Fruit fly (Drosophila melanogaster) whole organism, embryonic: ENCODE measurements around the gene fry.

Experiments used
- ATbp ChIP-seq: fragments of 200-800 bp; sonication (Bioruptor generic); optimal IDR thresholded peaks from 2 replicates; lab custom pipeline; 2017; ENCODE audit warnings: missing biosample characterization, mild to moderate bottlenecking, missing genetic modification characterization, missing genetic modification reagents
- Awh ChIP-seq: fragments of 200-800 bp; sonication (Bioruptor generic); IDR thresholded peaks from 2 replicates; pipeline ENCODE4, ENCODE4 v1.3.6; 2022; ENCODE audit warnings: missing biosample characterization, missing genetic modification characterization
- BEAF-32 ChIP-seq: fragments of 200-800 bp; sonication (Bioruptor generic); optimal IDR thresholded peaks from 3 replicates; lab custom pipeline; 2017; ENCODE audit warnings: missing biosample characterization, missing genetic modification characterization, mild to moderate bottlenecking, moderate library complexity, missing genetic modification reagents
- Bteb2 ChIP-seq: fragments of 200-800 bp; sonication (Bioruptor generic); optimal IDR thresholded peaks from 2 replicates; lab custom pipeline; 2016; ENCODE audit warnings: missing biosample characterization, missing genetic modification characterization
- CG12769 ChIP-seq: fragments of 200-800 bp; sonication (Bioruptor generic); optimal IDR thresholded peaks from 2 replicates; lab custom pipeline; 2019; ENCODE audit warnings: missing biosample characterization, mild to moderate bottlenecking, missing genetic modification characterization, moderate library complexity
- CG14050 ChIP-seq: fragments of 200-800 bp; sonication (Bioruptor generic); IDR thresholded peaks from 3 replicates; pipeline ENCODE4 v1.3.6; 2022; ENCODE audit warnings: missing biosample characterization, missing genetic modification characterization
- CG14965 ChIP-seq: fragments of 200-800 bp; sonication (Bioruptor generic); optimal IDR thresholded peaks from 2 replicates; lab custom pipeline; 2016; ENCODE audit warnings: missing biosample characterization, missing genetic modification characterization, borderline replicate concordance
- CG15073 ChIP-seq: fragments of 200-800 bp; sonication (Bioruptor generic); optimal IDR thresholded peaks from 2 replicates; lab custom pipeline; 2016; ENCODE audit warnings: missing biosample characterization, missing genetic modification characterization
- CG17568 ChIP-seq: fragments of 200-800 bp; sonication (Bioruptor generic); optimal IDR thresholded peaks from 2 replicates; lab custom pipeline; 2018; ENCODE audit warnings: missing biosample characterization, mild to moderate bottlenecking, missing genetic modification characterization, moderate library complexity
- CG1792 ChIP-seq: fragments of 200-800 bp; sonication (Bioruptor generic); optimal IDR thresholded peaks from 2 replicates; lab custom pipeline; 2016; ENCODE audit warnings: missing biosample characterization, missing genetic modification characterization
- CG18599 ChIP-seq: fragments of 200-800 bp; sonication (Bioruptor generic); optimal IDR thresholded peaks from 3 replicates; lab custom pipeline; 2017; ENCODE audit warnings: missing biosample characterization, missing genetic modification characterization, mild to moderate bottlenecking, moderate library complexity, missing genetic modification reagents
- CG43689 ChIP-seq: fragments of 200-800 bp; sonication (Bioruptor generic); IDR thresholded peaks from 2 replicates; pipeline ENCODE4 v1.3.6; 2022; ENCODE audit warnings: missing biosample characterization, missing genetic modification characterization
- CG4404 ChIP-seq: fragments of 200-800 bp; sonication (Bioruptor generic); IDR thresholded peaks from 2 replicates; pipeline ENCODE4 v1.3.6; 2022; ENCODE audit warnings: missing biosample characterization, missing genetic modification characterization
- CG6254 ChIP-seq: fragments of 200-800 bp; sonication (Bioruptor generic); optimal IDR thresholded peaks from 3 replicates; lab custom pipeline; 2017; ENCODE audit warnings: mild to moderate bottlenecking, missing biosample characterization, missing genetic modification reagents, missing genetic modification characterization
- CG6765 ChIP-seq: fragments of 200-800 bp; sonication (Bioruptor generic); optimal IDR thresholded peaks from 3 replicates; lab custom pipeline; 2017; ENCODE audit warnings: missing biosample characterization, mild to moderate bottlenecking, missing genetic modification characterization
- CG7357 ChIP-seq: fragments of 200-800 bp; sonication (Bioruptor generic); IDR thresholded peaks from 3 replicates; pipeline ENCODE4 v1.3.6; 2022; ENCODE audit warnings: missing biosample characterization, missing genetic modification characterization
- CG8281 ChIP-seq: fragments of 200-800 bp; sonication (Bioruptor generic); optimal IDR thresholded peaks from 2 replicates; lab custom pipeline; 2018; ENCODE audit warnings: missing biosample characterization, mild to moderate bottlenecking, missing genetic modification characterization, moderate library complexity
- CG8290 ChIP-seq, 3 experiments: fragments of 200-800 bp; sonication (Bioruptor generic); optimal IDR thresholded peaks; 2 replicates each; lab custom pipeline; 2016 to 2019; ENCODE audit warnings: missing biosample characterization in 3 of 3, missing genetic modification characterization in 3 of 3, mild to moderate bottlenecking in 2 of 3, moderate library complexity in 1 of 3
- CG8478 ChIP-seq: fragments of >200 bp; optimal IDR thresholded peaks from 2 replicates; lab custom pipeline; 2018
- CG8765 ChIP-seq: fragments of 200-800 bp; sonication (Bioruptor generic); IDR thresholded peaks from 2 replicates; pipeline ENCODE4 v1.3.6; 2022; ENCODE audit warnings: missing biosample characterization, missing genetic modification characterization
- CHES-1-like ChIP-seq: fragments of 200-800 bp; sonication (Bioruptor generic); optimal IDR thresholded peaks from 2 replicates; lab custom pipeline; 2016; ENCODE audit warnings: missing biosample characterization, missing genetic modification characterization
- CrebB ChIP-seq: fragments of 200-800 bp; sonication (Bioruptor generic); optimal IDR thresholded peaks from 3 replicates; lab custom pipeline; 2018; ENCODE audit warnings: missing biosample characterization, mild to moderate bottlenecking, missing genetic modification characterization
- Dll ChIP-seq: fragments of 200-800 bp; sonication (Bioruptor generic); IDR thresholded peaks from 4 replicates; pipeline ENCODE4 v1.3.6; 2022; ENCODE audit warnings: missing biosample characterization, missing genetic modification characterization; ENCODE audit not compliant: partially characterized antibody
- E2f1 ChIP-seq: fragments of 200-800 bp; sonication (Bioruptor generic); IDR thresholded peaks from 2 replicates; pipeline ENCODE4 v1.3.6; 2022; ENCODE audit warnings: missing biosample characterization, missing genetic modification characterization
- Ets97D ChIP-seq: fragments of 200-800 bp; sonication (Bioruptor generic); optimal IDR thresholded peaks from 3 replicates; lab custom pipeline; 2016; ENCODE audit warnings: missing biosample characterization, missing genetic modification characterization
- H2.0 ChIP-seq: fragments of 200-800 bp; sonication (Bioruptor generic); IDR thresholded peaks from 2 replicates; pipeline ENCODE4 v1.3.6; 2022; ENCODE audit warnings: missing biosample characterization, missing genetic modification characterization
- Hr39 ChIP-seq: fragments of >200 bp; optimal IDR thresholded peaks from 2 replicates; lab custom pipeline; 2017
- Lpt ChIP-seq: fragments of >200 bp; optimal IDR thresholded peaks from 2 replicates; lab custom pipeline; 2018; ENCODE audit warnings: missing biosample characterization, missing genetic modification characterization
- Nf-YA ChIP-seq: fragments of 200-800 bp; sonication (Bioruptor generic); IDR thresholded peaks from 2 replicates; pipeline ENCODE4 v1.3.6; 2022; ENCODE audit warnings: missing biosample characterization, missing genetic modification characterization
- Oli ChIP-seq: fragments of 200-800 bp; sonication (Bioruptor generic); optimal IDR thresholded peaks from 2 replicates; lab custom pipeline; 2018; ENCODE audit warnings: missing biosample characterization, mild to moderate bottlenecking, missing genetic modification characterization, moderate library complexity
- Rfx ChIP-seq: fragments of 200-800 bp; sonication (Bioruptor generic); IDR thresholded peaks from 2 replicates; pipeline ENCODE4 v1.3.6; 2022; ENCODE audit warnings: missing biosample characterization, missing genetic modification characterization
- Ssrp ChIP-seq: fragments of 200-800 bp; sonication (Bioruptor generic); optimal IDR thresholded peaks from 2 replicates; lab custom pipeline; 2018; ENCODE audit warnings: missing biosample characterization, mild to moderate bottlenecking, missing genetic modification characterization, moderate library complexity
- ato ChIP-seq: fragments of 200-800 bp; sonication (Bioruptor generic); IDR thresholded peaks from 2 replicates; pipeline ENCODE4 v1.3.6; 2022; ENCODE audit warnings: missing biosample characterization, missing genetic modification characterization; ENCODE audit not compliant: partially characterized antibody
- br ChIP-seq: fragments of >200 bp; optimal IDR thresholded peaks from 2 replicates; lab custom pipeline; 2017
- bsh ChIP-seq, 2 experiments: fragments of 200-800 bp; sonication (Bioruptor generic); optimal IDR thresholded peaks; 2 replicates each; lab custom pipeline; 2017 to 2018; ENCODE audit warnings: mild to moderate bottlenecking in 2 of 2, missing biosample characterization in 2 of 2, missing genetic modification characterization in 2 of 2, moderate library complexity in 1 of 2
- caup ChIP-seq: fragments of 200-800 bp; sonication (Bioruptor generic); optimal IDR thresholded peaks from 3 replicates; lab custom pipeline; 2017; ENCODE audit warnings: missing biosample characterization, mild to moderate bottlenecking, missing genetic modification characterization, moderate library complexity; ENCODE audit not compliant: severe bottlenecking
- dimm ChIP-seq: fragments of 200-800 bp; sonication (Bioruptor generic); IDR thresholded peaks from 2 replicates; pipeline ENCODE4 v1.3.6; 2022; ENCODE audit warnings: missing biosample characterization, missing genetic modification characterization
- emc ChIP-seq: fragments of 200-800 bp; sonication (Bioruptor generic); optimal IDR thresholded peaks from 2 replicates; lab custom pipeline; 2016; ENCODE audit warnings: missing biosample characterization, missing genetic modification characterization
- en ChIP-seq: fragments of 200-800 bp; sonication (Bioruptor generic); optimal IDR thresholded peaks from 2 replicates; lab custom pipeline; 2016; ENCODE audit warnings: missing biosample characterization, missing genetic modification characterization
- fd64A ChIP-seq: fragments of 200-800 bp; sonication (Bioruptor generic); optimal IDR thresholded peaks from 3 replicates; lab custom pipeline; 2018; ENCODE audit warnings: missing biosample characterization, mild to moderate bottlenecking, missing genetic modification characterization
- gsb-n ChIP-seq: fragments of 200-800 bp; sonication (Bioruptor generic); optimal IDR thresholded peaks from 3 replicates; lab custom pipeline; 2018; ENCODE audit warnings: missing biosample characterization, mild to moderate bottlenecking, missing genetic modification characterization
- gt ChIP-seq: fragments of 200-800 bp; sonication (Bioruptor generic); IDR thresholded peaks from 2 replicates; pipeline ENCODE4 v1.3.6; 2022; ENCODE audit warnings: missing biosample characterization, missing genetic modification characterization
- lab ChIP-seq: fragments of 200-800 bp; sonication (Bioruptor generic); optimal IDR thresholded peaks from 3 replicates; lab custom pipeline; 2017; ENCODE audit warnings: missing biosample characterization, missing genetic modification characterization, mild to moderate bottlenecking, moderate library complexity, missing genetic modification reagents
- mirr ChIP-seq: fragments of 200-800 bp; sonication (Bioruptor generic); optimal IDR thresholded peaks from 3 replicates; lab custom pipeline; 2018; ENCODE audit warnings: missing biosample characterization, mild to moderate bottlenecking, missing genetic modification characterization
- pnt ChIP-seq: fragments of 200-800 bp; sonication (Bioruptor generic); optimal IDR thresholded peaks from 3 replicates; lab custom pipeline; 2016; ENCODE audit warnings: missing biosample characterization, missing genetic modification characterization
- pros ChIP-seq: fragments of 200-800 bp; sonication (Bioruptor generic); optimal IDR thresholded peaks from 3 replicates; lab custom pipeline; 2019; ENCODE audit warnings: missing biosample characterization, mild to moderate bottlenecking, missing genetic modification characterization, moderate library complexity
- ro ChIP-seq: fragments of 200-800 bp; sonication (Bioruptor generic); IDR thresholded peaks from 2 replicates; pipeline ENCODE4 v1.3.6; 2022; ENCODE audit warnings: missing biosample characterization, missing genetic modification characterization
- sima ChIP-seq: fragments of 200-800 bp; sonication (Bioruptor generic); optimal IDR thresholded peaks from 2 replicates; lab custom pipeline; 2016; ENCODE audit warnings: missing biosample characterization, missing genetic modification characterization
- so ChIP-seq: fragments of 200-800 bp; sonication (Bioruptor generic); IDR thresholded peaks from 3 replicates; pipeline ENCODE4 v1.3.6; 2022; ENCODE audit warnings: missing biosample characterization, missing genetic modification characterization
- toy ChIP-seq: fragments of 200-800 bp; sonication (Bioruptor generic); IDR thresholded peaks from 2 replicates; pipeline ENCODE4 v1.3.6; 2022; ENCODE audit warnings: missing biosample characterization, missing genetic modification characterization
- vnd ChIP-seq: fragments of 200-800 bp; sonication (Bioruptor generic); IDR thresholded peaks from 3 replicates; pipeline ENCODE4 v1.3.6; 2022; ENCODE audit warnings: missing biosample characterization, missing genetic modification characterization; ENCODE audit not compliant: partially characterized antibody
- yki ChIP-seq: fragments of >200 bp; optimal IDR thresholded peaks from 3 replicates; lab custom pipeline; 2018
- zfh2 ChIP-seq: fragments of 200-800 bp; sonication (Bioruptor generic); optimal IDR thresholded peaks from 2 replicates; lab custom pipeline; 2016; ENCODE audit warnings: missing biosample characterization, missing genetic modification characterization

Gene fry

dm6 chr3L:9726707-9727106, 47.8 kb upstream of the fry start, which contains the start of gene Naa60 (continued):
- TF ChIP-seq Nf-YA (GFP tag; lab: Robert Waterston, UW) (no peak), br (no peak), Ets97D (GFP tag; lab: Kevin White, UChicago) (peak; percentile 0), Awh (GFP tag; lab: Robert Waterston, UW) (no peak), pnt (no peak), emc (no peak), yki (lab: Kevin White, UChicago) (no peak), CG1792 (GFP tag; lab: Kevin White, UChicago) (no peak), Hr39 (lab: Kevin White, UChicago) (no peak), dimm (GFP tag; lab: Robert Waterston, UW) (no peak), CG8478 (no peak), CG12769 (tag; lab: Kevin White, UChicago) (no peak), CG43689 (GFP tag; lab: Robert Waterston, UW) (no peak), CG17568 (GFP tag; lab: Kevin White, UChicago) (no peak), CG6254 (GFP tag; lab: Kevin White, UChicago) (no peak), ATbp (no peak), gt (GFP tag; lab: Robert Waterston, UW) (no peak), CHES-1-like (GFP tag; lab: Kevin White, UChicago) (peak; percentile 1), Rfx (GFP tag; lab: Robert Waterston, UW) (no peak), CG18599 (GFP tag; lab: Kevin White, UChicago) (no peak), ro (no peak), zfh2 (no peak), CG8281 (tag; lab: Kevin White, UChicago) (no peak), ato (peak; percentile 59; the same call in 1 of the 2 replicates), Dll (peak; percentile 93), en (no peak), CG15073 (GFP tag; lab: Kevin White, UChicago) (no peak), BEAF-32 (peak; percentile 89), Lpt (GFP tag; lab: Kevin White, UChicago) (no peak), lab (GFP tag; lab: Kevin White, UChicago) (no peak), so (no peak), bsh (GFP tag; optimal IDR thresholded peaks at IDR 0.05; lab: Kevin White, UChicago) (no peak), Ssrp (tag; lab: Kevin White, UChicago) (no peak), vnd (peak; percentile 62), Oli (tag; lab: Kevin White, UChicago) (no peak), toy (GFP tag; lab: Robert Waterston, UW) (no peak), CG8765 (GFP tag; lab: Robert Waterston, UW) (no peak), fd64A (GFP tag; lab: Kevin White, UChicago) (no peak), Bteb2 (GFP tag; lab: Kevin White, UChicago) (no peak), CG4404 (GFP tag; lab: Robert Waterston, UW) (no peak), mirr (GFP tag; lab: Kevin White, UChicago) (no peak), CrebB (tag; lab: Kevin White, UChicago) (no peak), pros (GFP tag; lab: Kevin White, UChicago) (no peak), gsb-n (tag; lab: Kevin White, UChicago) (no peak), CG14965 (no peak), CG7357 (GFP tag; lab: Robert Waterston, UW) (no peak), CG14050 (GFP tag; lab: Robert Waterston, UW) (no peak), CG6765 (GFP tag; lab: Kevin White, UChicago) (no peak), CG8290 (GFP tag; optimal IDR thresholded peaks at IDR 0.05; lab: Kevin White, UChicago) (no peak), CG8290 (tag; optimal IDR thresholded peaks at IDR 0.05; lab: Kevin White, UChicago) (no peak), E2f1 (GFP tag; lab: Robert Waterston, UW) (no peak), H2.0 (GFP tag; lab: Robert Waterston, UW) (no peak), caup (GFP tag; lab: Kevin White, UChicago) (no peak), sima (GFP tag; lab: Kevin White, UChicago) (no peak)
